Fruit fly (Drosophila melanogaster): ENCODE measurements around the gene CG14893.

dm6 chr3R:16647716-16648016, 27.1 kb downstream of the CG14893 start:
- TF ChIP-seq CG4496 (GFP tag; IDR thresholded peaks at IDR 0.05): no peak
- TF ChIP-seq D1 (tag; optimal IDR thresholded peaks at IDR 0.05): no peak
- TF ChIP-seq CG15710 (tag; optimal IDR thresholded peaks at IDR 0.05): no peak
- TF ChIP-seq CG8301 (tag; optimal IDR thresholded peaks at IDR 0.05): no peak

Data from whole organism, pupa.